Fruit fly (Drosophila melanogaster) whole organism, adult: Measurements from ENCODE around the gene Calr.

Experiments
- CG11617 ChIP-seq: fragments of 200-800 bp; sonication (Bioruptor generic); optimal IDR thresholded peaks from 2 replicates; lab custom pipeline; 2017; ENCODE audit warnings: mild to moderate bottlenecking, missing biosample characterization, missing genetic modification reagents, missing genetic modification characterization
- CG14711 ChIP-seq: fragments of 200-800 bp; sonication (Bioruptor generic); optimal IDR thresholded peaks from 2 replicates; lab custom pipeline; 2018; ENCODE audit warnings: missing biosample characterization, mild to moderate bottlenecking, missing genetic modification characterization, moderate library complexity
- CG1620 ChIP-seq: fragments of 200-800 bp; sonication (Bioruptor generic); optimal IDR thresholded peaks from 2 replicates; lab custom pipeline; 2016; ENCODE audit warnings: missing biosample characterization, missing genetic modification characterization
- CG33017 ChIP-seq: fragments of 200-800 bp; sonication (Bioruptor generic); optimal IDR thresholded peaks from 2 replicates; lab custom pipeline; 2018; ENCODE audit warnings: missing biosample characterization, mild to moderate bottlenecking, missing genetic modification characterization, moderate library complexity
- CG7045 ChIP-seq: fragments of 200-800 bp; sonication (Bioruptor generic); optimal IDR thresholded peaks from 2 replicates; lab custom pipeline; 2017; ENCODE audit warnings: missing biosample characterization, mild to moderate bottlenecking, missing genetic modification characterization
- Clk ChIP-seq: fragments of 200-800 bp; sonication (Bioruptor generic); optimal IDR thresholded peaks from 2 replicates; lab custom pipeline; 2017; ENCODE audit warnings: missing biosample characterization, missing genetic modification characterization
- Crg-1 ChIP-seq: fragments of 200-800 bp; sonication (Bioruptor generic); optimal IDR thresholded peaks from 2 replicates; lab custom pipeline; 2016; ENCODE audit warnings: missing biosample characterization, missing genetic modification characterization
- cnc ChIP-seq, 2 experiments: fragments of >200 bp; optimal IDR thresholded peaks; 2 replicates each; lab custom pipeline; 2017
- kay ChIP-seq: fragments of 200-800 bp; sonication (Bioruptor generic); peaks from one replicate; lab custom pipeline; 2016; ENCODE audit warnings: missing biosample characterization, missing genetic modification characterization, borderline replicate concordance
- ovo ChIP-seq: fragments of 200-800 bp; sonication (Bioruptor generic); optimal IDR thresholded peaks from 2 replicates; lab custom pipeline; 2016; ENCODE audit warnings: missing biosample characterization, missing genetic modification characterization
- pad ChIP-seq: fragments of 200-800 bp; sonication (Bioruptor generic); optimal IDR thresholded peaks from 3 replicates; lab custom pipeline; 2017; ENCODE audit warnings: missing biosample characterization, missing genetic modification characterization, mild to moderate bottlenecking, moderate library complexity, missing genetic modification reagents

- TF ChIP-seq Clk (GFP tag; lab: Kevin White, UChicago) (no peak), pad (no peak), Crg-1 (GFP tag; lab: Kevin White, UChicago) (no peak), cnc (optimal IDR thresholded peaks at IDR 0.05; lab: Kevin White, UChicago) (no peak), CG1620 (GFP tag; lab: Kevin White, UChicago) (no peak), CG33017 (no peak), CG7045 (no peak), CG11617 (no peak), kay (GFP tag; lab: Kevin White, UChicago) (no peak), CG14711 (no peak), ovo (GFP tag; lab: Kevin White, UChicago) (peak; percentile 5)
Measured at dm6 chr3R:9593408-9594250, 37.0 kb downstream of the Calr start.
